Worm (Caenorhabditis elegans): Measurements from ENCODE around the gene K08E4.3.

ce11 chrIV:12078112-12078812 lies 20.7 kb downstream of the K08E4.3 start, which contains the start of gene tmed-1:
- TF ChIP-seq ces-1 (GFP tag; optimal IDR thresholded peaks at IDR 0.05) (no peak), zag-1 (tag; optimal IDR thresholded peaks at IDR 0.05) (no peak), blmp-1 (tag; optimal IDR thresholded peaks at IDR 0.05) (no peak), fos-1 (tag; optimal IDR thresholded peaks at IDR 0.05) (no peak), egl-13 (tag; optimal IDR thresholded peaks at IDR 0.05) (no peak), pqm-1 (tag; optimal IDR thresholded peaks at IDR 0.05) (no peak), lin-13 (GFP tag; optimal IDR thresholded peaks at IDR 0.05) (no peak), nhr-77 (tag; optimal IDR thresholded peaks at IDR 0.05) (no peak), aly-2 (tag; optimal IDR thresholded peaks at IDR 0.05) (no peak), sox-4 (tag; optimal IDR thresholded peaks at IDR 0.05) (no peak), ztf-11 (tag; optimal IDR thresholded peaks at IDR 0.05) (no peak), nhr-12 (tag; optimal IDR thresholded peaks at IDR 0.05) (no peak)
